Worm (Caenorhabditis elegans) whole organism, L4 larva: ENCODE results near the gene mpst-4.

Source experiments
- R02D3.7 ChIP-seq: fragments of 150-350 bp; sonication (generic microtip); optimal IDR thresholded peaks from 3 replicates; lab custom pipeline; 2014; ENCODE audit warnings: missing biosample characterization, missing genetic modification characterization
- ama-1 ChIP-seq: fragments of 150-350 bp; optimal IDR thresholded peaks from 2 replicates; lab custom pipeline; 2014; ENCODE audit warnings: inconsistent platforms, mixed read lengths
- hif-1 ChIP-seq, 2 experiments: sonication (generic microtip); optimal IDR thresholded peaks; 2 replicates each; lab custom pipeline; 2016 to 2017; ENCODE audit warnings: missing compliant biosample characterization in 2 of 2, missing genetic modification characterization in 2 of 2, missing genetic modification reagents in 2 of 2, missing genotype in 2 of 2, mild to moderate bottlenecking in 1 of 2
- nhr-11 ChIP-seq: fragments of 150-350 bp; optimal IDR thresholded peaks from 2 replicates; lab custom pipeline; 2014; ENCODE audit warnings: missing biosample characterization, missing genetic modification characterization
- rbr-2 ChIP-seq: sonication (generic microtip); optimal IDR thresholded peaks from 2 replicates; lab custom pipeline; 2016; ENCODE audit warnings: missing genotype, missing genetic modification characterization, missing compliant biosample characterization
- snpc-4 ChIP-seq: fragments of 150-350 bp; optimal IDR thresholded peaks from 2 replicates; lab custom pipeline; 2014; ENCODE audit warnings: missing biosample characterization, missing genetic modification characterization

DNA sequence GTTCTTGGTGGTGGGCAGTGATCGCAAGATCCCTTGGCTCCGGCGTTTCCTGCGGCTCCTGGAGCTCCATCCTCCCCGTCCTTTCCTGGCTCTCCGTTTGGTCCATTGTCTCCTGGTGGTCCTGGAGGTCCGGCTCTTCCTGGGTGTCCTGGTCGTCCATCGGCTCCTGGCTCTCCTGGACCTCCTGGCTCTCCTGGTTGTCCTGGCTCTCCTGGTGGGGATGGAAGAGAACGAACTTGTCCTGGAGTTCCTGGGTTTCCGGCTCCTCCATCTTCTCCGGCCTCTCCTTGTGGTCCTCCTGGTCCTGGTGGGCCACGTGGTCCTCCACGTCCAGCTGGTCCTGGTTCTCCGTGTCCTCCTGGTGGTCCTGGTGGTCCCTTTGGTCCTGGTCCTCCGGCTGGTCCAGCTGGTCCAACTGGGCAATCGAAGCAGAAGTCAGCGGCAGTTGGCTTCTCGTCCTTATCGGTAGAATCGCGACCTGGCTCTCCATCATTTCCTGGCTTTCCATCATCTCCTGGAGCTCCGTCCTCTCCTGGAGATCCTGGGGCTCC is 6.6 kb upstream of the mpst-4 start:
- TF ChIP-seq ama-1 (lab: Kevin White, UChicago), result no peak
- TF ChIP-seq rbr-2 (tag; lab: Kevin White, UChicago), result no peak
- no peak for TF ChIP-seq snpc-4
- TF ChIP-seq hif-1 (tag; optimal IDR thresholded peaks at IDR 0.05; lab: Kevin White, UChicago), result no peak
- TF ChIP-seq nhr-11 (tag; lab: Kevin White, UChicago), result no peak
- TF ChIP-seq R02D3.7, result no peak
